Worm (Caenorhabditis elegans): Measurements from ENCODE around the gene F15H10.8.

DNA sequence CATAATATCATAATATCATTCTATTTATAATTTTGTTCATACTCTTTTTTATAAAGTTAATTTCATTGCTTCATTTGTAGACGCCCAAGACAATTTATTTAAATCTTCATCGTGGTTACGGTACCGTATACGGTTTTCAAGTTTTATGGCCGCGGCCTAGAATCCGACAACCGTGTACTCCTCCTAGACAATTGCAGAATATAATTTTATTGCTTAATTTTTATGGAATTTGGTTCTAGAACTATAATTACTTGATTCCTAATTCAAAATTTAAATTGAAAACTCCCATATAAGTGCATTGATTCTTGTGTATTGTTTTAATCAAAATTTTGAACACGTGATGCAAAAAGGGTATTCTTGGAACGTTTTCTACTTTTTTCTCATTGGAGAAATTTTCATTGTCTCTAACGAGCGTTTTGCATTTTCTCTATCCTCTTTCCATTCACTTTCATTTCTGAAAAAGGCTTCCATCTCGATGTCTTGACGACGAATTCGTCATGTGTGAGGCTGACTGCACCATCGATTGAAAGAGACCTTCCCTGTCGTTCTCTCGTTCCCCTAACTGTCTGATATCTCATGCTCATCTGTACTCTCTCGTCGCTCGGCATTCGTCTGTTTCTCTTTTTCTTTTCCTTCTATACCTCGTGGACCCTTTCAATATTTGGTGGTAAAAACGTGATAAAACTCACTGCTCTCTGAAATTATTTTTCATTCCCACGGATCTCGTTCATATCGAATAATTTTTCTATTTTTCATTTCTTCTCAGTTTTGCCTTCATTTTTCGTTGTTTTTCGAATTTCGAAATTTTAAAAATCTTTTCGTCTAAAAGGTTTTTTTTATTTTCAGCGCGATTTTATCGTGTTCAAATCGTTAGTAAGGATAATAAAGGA, 38.7 kb upstream of the F15H10.8 start, which contains the start of gene pap-1:
- TF ChIP-seq F33H1.4 (GFP tag; IDR thresholded peaks at IDR 0.05) (no peak), athp-1 (tag; optimal IDR thresholded peaks at IDR 0.05) (no peak), aptf-3 (GFP tag; IDR thresholded peaks at IDR 0.05) (no peak), snpc-3.4 (tag; optimal IDR thresholded peaks at IDR 0.05) (no peak), mcd-1 (GFP tag; IDR thresholded peaks at IDR 0.05) (no peak), attf-3 (GFP tag; conservative IDR thresholded peaks at IDR 0.05) (no peak), nhr-27 (tag; optimal IDR thresholded peaks at IDR 0.05) (no peak), nfya-1 (tag; optimal IDR thresholded peaks at IDR 0.05; ENCODE audit: borderline replicate concordance, insufficient read depth) (no peak), gei-17 (GFP tag; optimal IDR thresholded peaks at IDR 0.05) (no peak), unc-62 (GFP tag; optimal IDR thresholded peaks at IDR 0.05) (no peak), ztf-22 (GFP tag; optimal IDR thresholded peaks at IDR 0.05) (no peak), ama-1 (optimal IDR thresholded peaks at IDR 0.05) (no peak), ama-1 (GFP tag; optimal IDR thresholded peaks at IDR 0.05) (no peak), hmg-1.2 (GFP tag; IDR thresholded peaks at IDR 0.05) (peak; percentile 97), ZK185.1 (tag; optimal IDR thresholded peaks at IDR 0.05; ENCODE audit: poor library complexity, severe bottlenecking) (no peak)

All from whole organism, young adult.